Fruit fly (Drosophila melanogaster) whole organism: ENCODE data around the gene CG4281.

Experiments
- EcR ChIP-seq, 2 experiments: fragments of >200 bp; optimal IDR thresholded peaks; 2 replicates each; lab custom pipeline; 2017; ENCODE audit warnings: missing biosample characterization in 2 of 2, missing genetic modification characterization in 2 of 2, missing genetic modification reagents in 2 of 2
- pan ChIP-seq: fragments of >200 bp; optimal IDR thresholded peaks from 2 replicates; lab custom pipeline; 2017
- psq ChIP-seq: fragments of >200 bp; optimal IDR thresholded peaks from 2 replicates; lab custom pipeline; 2017

dm6 chrX:2103859-2104258 is 38.9 kb upstream of the CG4281 start:
- TF ChIP-seq psq (lab: Kevin White, UChicago): no peak
- TF ChIP-seq EcR (GFP tag; optimal IDR thresholded peaks at IDR 0.05; lab: Kevin White, UChicago): no peak
- no peak for TF ChIP-seq pan (lab: Kevin White, UChicago)
